Worm (Caenorhabditis elegans) whole organism, L4 larva: ENCODE results near the gene clec-256.

Experiments
- Y48G9A.11 ChIP-seq: fragments of 200-800 bp; sonication (Bioruptor generic); IDR thresholded peaks from 2 replicates; pipeline ENCODE4 v1.3.6; 2022; ENCODE audit warnings: missing genetic modification reagents, missing genetic modification characterization, missing compliant biosample characterization
- aha-1 ChIP-seq: fragments of 150-350 bp; peaks from one replicate; lab custom pipeline; 2014; ENCODE audit warnings: missing biosample characterization, missing genetic modification characterization
- ama-1 ChIP-seq: fragments of 150-350 bp; optimal IDR thresholded peaks from 2 replicates; lab custom pipeline; 2014; ENCODE audit warnings: inconsistent platforms, mixed read lengths
- ceh-28 ChIP-seq: fragments of 150-350 bp; optimal IDR thresholded peaks from 2 replicates; lab custom pipeline; 2014; ENCODE audit warnings: missing biosample characterization, missing genetic modification reagents, missing genetic modification characterization
- daf-8 ChIP-seq: fragments of 200-800 bp; sonication (Bioruptor generic); IDR thresholded peaks from 2 replicates; pipeline ENCODE4 v1.3.6; 2022; ENCODE audit warnings: missing genetic modification characterization, missing compliant biosample characterization
- dmd-9 ChIP-seq: fragments of 200-800 bp; sonication (Bioruptor generic); IDR thresholded peaks from 2 replicates; pipeline ENCODE4 v1.3.6; 2022; ENCODE audit warnings: missing genetic modification reagents, missing genetic modification characterization, missing compliant biosample characterization
- fkh-10 ChIP-seq: fragments of 150-350 bp; optimal IDR thresholded peaks from 2 replicates; lab custom pipeline; 2014; ENCODE audit warnings: missing biosample characterization, missing genetic modification reagents, missing genetic modification characterization
- gei-8 ChIP-seq: fragments of 200-800 bp; sonication (Bioruptor generic); optimal IDR thresholded peaks from 2 replicates; lab custom pipeline; 2018; ENCODE audit warnings: mild to moderate bottlenecking, missing genetic modification characterization, missing compliant biosample characterization
- hlh-30 ChIP-seq: sonication (generic microtip); optimal IDR thresholded peaks from 2 replicates; lab custom pipeline; 2017; ENCODE audit warnings: antibody characterized with exemption, mild to moderate bottlenecking, missing genetic modification characterization, missing compliant biosample characterization; ENCODE audit not compliant: insufficient read depth
- hmg-1.1 ChIP-seq: fragments of 200-800 bp; sonication (Bioruptor generic); IDR thresholded peaks from 2 replicates; pipeline ENCODE4 v1.3.6; 2022; ENCODE audit warnings: missing genetic modification reagents, missing genetic modification characterization, missing compliant biosample characterization
- jun-1 ChIP-seq: fragments of 150-350 bp; optimal IDR thresholded peaks from 2 replicates; lab custom pipeline; 2014; ENCODE audit warnings: missing biosample characterization, missing genetic modification reagents, missing genetic modification characterization
- lin-1 ChIP-seq: fragments of 200-800 bp; sonication (Bioruptor generic); IDR thresholded peaks from 2 replicates; pipeline ENCODE4 v1.3.6; 2022; ENCODE audit warnings: missing genetic modification reagents, missing genetic modification characterization, missing compliant biosample characterization
- mdt-29 ChIP-seq: fragments of 200-800 bp; sonication (Bioruptor generic); IDR thresholded peaks from 2 replicates; pipeline ENCODE4 v1.3.6; 2022; ENCODE audit warnings: missing genetic modification reagents, missing genetic modification characterization, missing compliant biosample characterization
- mxl-2 ChIP-seq: fragments of 200-800 bp; sonication (Bioruptor generic); conservative IDR thresholded peaks from 2 replicates; pipeline ENCODE4 v1.3.6; 2022; ENCODE audit warnings: missing genetic modification reagents, missing genetic modification characterization, missing compliant biosample characterization
- nhr-237 ChIP-seq: sonication (generic microtip); optimal IDR thresholded peaks from 2 replicates; lab custom pipeline; 2017; ENCODE audit warnings: missing biosample characterization, missing genetic modification characterization
- nhr-25 ChIP-seq: sonication (generic microtip); optimal IDR thresholded peaks from 2 replicates; lab custom pipeline; 2017; ENCODE audit warnings: missing genetic modification characterization, mild to moderate bottlenecking, missing compliant biosample characterization, antibody characterized with exemption, moderate library complexity, borderline replicate concordance; ENCODE audit not compliant: insufficient read depth
- nhr-41 ChIP-seq: fragments of 200-800 bp; sonication (Bioruptor generic); IDR thresholded peaks from 2 replicates; pipeline ENCODE4 v1.3.6; 2022; ENCODE audit warnings: missing genetic modification reagents, missing genetic modification characterization, missing compliant biosample characterization
- nhr-48 ChIP-seq: sonication (generic microtip); optimal IDR thresholded peaks from 2 replicates; lab custom pipeline; 2016; ENCODE audit warnings: mild to moderate bottlenecking, missing genetic modification characterization, missing compliant biosample characterization
- php-3 ChIP-seq: fragments of 200-800 bp; sonication (Bioruptor generic); IDR thresholded peaks from 2 replicates; pipeline ENCODE4 v1.3.6; 2022; ENCODE audit warnings: missing genetic modification reagents, missing genetic modification characterization, missing compliant biosample characterization
- rbr-2 ChIP-seq: sonication (generic microtip); optimal IDR thresholded peaks from 2 replicates; lab custom pipeline; 2016; ENCODE audit warnings: missing genotype, missing genetic modification characterization, missing compliant biosample characterization
- saeg-2 ChIP-seq: fragments of 200-800 bp; sonication (Bioruptor generic); IDR thresholded peaks from 2 replicates; pipeline ENCODE4 v1.3.6; 2022; ENCODE audit warnings: missing genetic modification reagents, missing genetic modification characterization, missing compliant biosample characterization
- skn-1 ChIP-seq: fragments of 150-350 bp; optimal IDR thresholded peaks from 2 replicates; lab custom pipeline; 2014; ENCODE audit warnings: missing biosample characterization, missing genetic modification characterization
- spr-3 ChIP-seq: fragments of 200-800 bp; sonication (Bioruptor generic); optimal IDR thresholded peaks from 2 replicates; lab custom pipeline; 2018; ENCODE audit warnings: mild to moderate bottlenecking, missing genetic modification characterization, missing compliant biosample characterization
- unc-39 ChIP-seq: sonication (generic microtip); optimal IDR thresholded peaks from 2 replicates; lab custom pipeline; 2017; ENCODE audit warnings: missing biosample characterization, missing genetic modification characterization

The clec-256 gene

DNA sequence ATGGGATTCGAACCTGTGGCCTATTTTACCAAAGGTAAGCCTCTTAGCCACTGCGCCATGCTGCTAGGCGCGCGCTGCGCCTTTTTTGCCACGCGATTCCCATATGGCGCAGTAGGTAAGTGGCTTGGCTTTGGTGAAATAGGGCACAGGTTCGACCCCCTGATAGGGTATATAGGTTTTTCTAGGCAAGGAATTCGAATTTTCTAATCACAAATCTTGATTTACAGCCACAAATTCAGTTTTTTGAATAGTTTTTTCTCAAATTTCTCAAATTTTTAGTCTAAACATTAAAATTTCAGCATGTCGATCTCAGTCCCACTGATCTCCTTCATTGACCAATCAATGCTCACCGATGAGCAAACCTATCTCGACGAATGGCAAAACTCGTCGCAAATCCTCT lies 39.2 kb downstream of the clec-256 start, which contains the start of gene C54E10.3:
Gene C54E10.3 (plus strand): TSS at position 301 of the 400 bp plus-strand sequence.
- no peak for TF ChIP-seq hlh-30 (tag; lab: Kevin White, UChicago)
- no peak for TF ChIP-seq spr-3 (GFP tag; lab: Kevin White, UChicago)
- TF ChIP-seq nhr-25: no peak
- no peak for TF ChIP-seq daf-8 (GFP tag; lab: Robert Waterston, UW)
- TF ChIP-seq dmd-9 (GFP tag; lab: Robert Waterston, UW): no peak
- no peak for TF ChIP-seq jun-1 (tag; lab: Kevin White, UChicago)
- TF ChIP-seq lin-1 (GFP tag; lab: Robert Waterston, UW): no peak
- TF ChIP-seq Y48G9A.11 (GFP tag; lab: Robert Waterston, UW): no peak
- TF ChIP-seq nhr-48 (tag; lab: Kevin White, UChicago): no peak
- TF ChIP-seq ceh-28 (tag; lab: Kevin White, UChicago): no peak
- TF ChIP-seq mdt-29 (GFP tag; lab: Robert Waterston, UW): no peak
- no peak for TF ChIP-seq saeg-2 (GFP tag; lab: Robert Waterston, UW)
- TF ChIP-seq rbr-2 (tag; lab: Kevin White, UChicago): no peak
- TF ChIP-seq nhr-41: no peak
- no peak for TF ChIP-seq nhr-237 (tag; lab: Kevin White, UChicago)
- no peak for TF ChIP-seq unc-39 (tag; lab: Kevin White, UChicago)
- no peak for TF ChIP-seq hmg-1.1
- no peak for TF ChIP-seq mxl-2

DNA sequence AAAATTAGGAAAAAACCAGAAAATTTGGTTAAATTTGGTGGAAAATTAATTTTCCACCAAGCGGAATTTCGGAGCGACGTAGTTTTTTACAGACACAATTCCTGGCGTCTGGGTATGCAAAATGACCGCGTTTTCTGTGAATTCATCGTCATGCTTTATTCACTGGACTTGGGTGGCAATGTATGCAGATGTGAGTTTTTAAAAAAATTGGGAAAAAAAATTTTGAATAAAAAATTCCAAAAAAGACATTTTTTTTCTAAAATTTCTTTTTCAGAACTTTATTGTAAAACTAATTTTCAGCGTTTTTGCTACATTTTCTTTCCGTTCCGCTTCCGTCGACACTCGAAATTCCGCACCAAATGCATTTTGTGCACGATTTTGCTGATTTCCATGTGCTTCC lies 39.9 kb downstream of the clec-256 start, which contains the start of gene C54E10.7:
Gene C54E10.7 (plus strand): TSS at position 301 of the 400 bp plus-strand sequence.
- TF ChIP-seq gei-8 (GFP tag; lab: Kevin White, UChicago) (no peak), spr-3 (GFP tag; lab: Kevin White, UChicago) (no peak), ama-1 (lab: Kevin White, UChicago) (no peak), php-3 (GFP tag; lab: Robert Waterston, UW) (no peak)

DNA sequence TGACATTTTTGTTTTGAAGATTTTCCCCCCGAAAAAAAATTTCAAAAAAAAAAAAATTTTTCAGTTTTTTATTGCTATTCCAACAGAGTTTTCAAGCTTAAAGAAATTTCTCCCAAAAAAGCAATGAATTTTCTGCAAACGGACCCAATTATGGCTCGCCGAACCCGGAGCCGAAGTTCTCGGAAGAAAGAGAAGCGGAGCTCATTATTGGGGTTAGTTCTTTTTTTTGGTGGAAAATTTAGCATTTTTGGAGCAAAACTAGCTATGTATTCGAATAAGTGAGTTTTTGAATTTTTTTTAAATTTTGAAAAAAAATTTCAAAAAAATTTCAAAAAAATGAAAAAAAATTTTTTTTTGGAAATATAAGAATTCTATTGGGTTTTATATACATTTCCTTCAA lies 48.2 kb downstream of the clec-256 start, which contains the start of gene ncs-5:
Gene ncs-5 (plus strand): TSS at position 124 of the 400 bp plus-strand sequence.
- TF ChIP-seq fkh-10 (GFP tag; lab: Kevin White, UChicago): no peak
- TF ChIP-seq aha-1 (tag; lab: Kevin White, UChicago): peak; percentile 92

- TF ChIP-seq fkh-10 (GFP tag; lab: Kevin White, UChicago) (peak; percentile 86), skn-1 (tag; lab: Kevin White, UChicago) (no peak)
Observed at ce11 chrV:18821569-18821968, 50.1 kb downstream of the clec-256 start.
